Fruit fly (Drosophila melanogaster) whole organism, embryonic: Measurements from ENCODE around the gene CG11698.

ENCODE experiments used
- Adf1 ChIP-seq: fragments of 200-800 bp; sonication (Bioruptor generic); IDR thresholded peaks from 2 replicates; pipeline ENCODE4 v1.3.6; 2022; ENCODE audit warnings: missing biosample characterization, missing genetic modification characterization
- Antp ChIP-seq: fragments of 200-800 bp; sonication (Bioruptor generic); optimal IDR thresholded peaks from 3 replicates; lab custom pipeline; 2016; ENCODE audit warnings: missing biosample characterization, missing genetic modification characterization
- Asciz ChIP-seq: fragments of 200-800 bp; sonication (Bioruptor generic); optimal IDR thresholded peaks from 2 replicates; lab custom pipeline; 2017; ENCODE audit warnings: missing biosample characterization, mild to moderate bottlenecking, missing genetic modification characterization, missing genetic modification reagents
- C15 ChIP-seq: fragments of 200-800 bp; sonication (Bioruptor generic); IDR thresholded peaks from 3 replicates; pipeline ENCODE4 v1.3.6; 2022; ENCODE audit warnings: missing biosample characterization, missing genetic modification characterization
- CG12659 ChIP-seq: fragments of 200-800 bp; sonication (Bioruptor generic); optimal IDR thresholded peaks from 3 replicates; lab custom pipeline; 2017; ENCODE audit warnings: mild to moderate bottlenecking, missing biosample characterization, missing genetic modification reagents, missing genetic modification characterization
- CG13894 ChIP-seq: fragments of 200-800 bp; sonication (Bioruptor generic); optimal IDR thresholded peaks from 3 replicates; lab custom pipeline; 2018; ENCODE audit warnings: missing biosample characterization, mild to moderate bottlenecking, missing genetic modification characterization, moderate library complexity
- CG16779 ChIP-seq: fragments of 200-800 bp; sonication (Bioruptor generic); IDR thresholded peaks from 2 replicates; pipeline ENCODE4 v1.3.6; 2022; ENCODE audit warnings: missing biosample characterization, missing genetic modification characterization
- CG18764 ChIP-seq: fragments of 200-800 bp; sonication (Bioruptor generic); optimal IDR thresholded peaks from 3 replicates; lab custom pipeline; 2016; ENCODE audit warnings: missing biosample characterization, missing genetic modification characterization
- CG2120 ChIP-seq: fragments of 200-800 bp; sonication (Bioruptor generic); optimal IDR thresholded peaks from 3 replicates; lab custom pipeline; 2016; ENCODE audit warnings: missing biosample characterization, missing genetic modification characterization
- CG2889 ChIP-seq: fragments of 200-800 bp; sonication (Bioruptor generic); IDR thresholded peaks from 3 replicates; pipeline ENCODE4 v1.3.6; 2022; ENCODE audit warnings: missing biosample characterization, missing genetic modification characterization
- CG30403 ChIP-seq: fragments of 200-800 bp; sonication (Bioruptor generic); optimal IDR thresholded peaks from 3 replicates; lab custom pipeline; 2016; ENCODE audit warnings: missing biosample characterization, missing genetic modification characterization
- CG3407 ChIP-seq: fragments of 200-800 bp; sonication (Bioruptor generic); optimal IDR thresholded peaks from 2 replicates; lab custom pipeline; 2018; ENCODE audit warnings: missing biosample characterization, mild to moderate bottlenecking, missing genetic modification characterization
- CG34224 ChIP-seq: fragments of 200-800 bp; sonication (Bioruptor generic); IDR thresholded peaks from 3 replicates; pipeline ENCODE4 v1.3.6; 2022; ENCODE audit warnings: missing biosample characterization, missing genetic modification characterization; ENCODE audit not compliant: partially characterized antibody
- CG34376 ChIP-seq: fragments of 200-800 bp; sonication (Bioruptor generic); optimal IDR thresholded peaks from 2 replicates; lab custom pipeline; 2018; ENCODE audit warnings: missing biosample characterization, mild to moderate bottlenecking, missing genetic modification characterization
- CG3726 ChIP-seq: fragments of 200-800 bp; sonication (Bioruptor generic); IDR thresholded peaks from 3 replicates; pipeline ENCODE4, ENCODE4 v1.3.6; 2022; ENCODE audit warnings: missing biosample characterization, missing genetic modification characterization
- CG4282 ChIP-seq: fragments of 200-800 bp; sonication (Bioruptor generic); optimal IDR thresholded peaks from 2 replicates; lab custom pipeline; 2016; ENCODE audit warnings: missing biosample characterization, missing genetic modification characterization
- CG5953 ChIP-seq: fragments of 200-800 bp; sonication (Bioruptor generic); IDR thresholded peaks from 2 replicates; pipeline ENCODE4 v1.3.6; 2022; ENCODE audit warnings: missing biosample characterization, missing genetic modification characterization
- CG6765 ChIP-seq: fragments of 200-800 bp; sonication (Bioruptor generic); optimal IDR thresholded peaks from 3 replicates; lab custom pipeline; 2017; ENCODE audit warnings: missing biosample characterization, mild to moderate bottlenecking, missing genetic modification characterization
- CG6791 ChIP-seq: fragments of 200-800 bp; sonication (Bioruptor generic); IDR thresholded peaks from 3 replicates; pipeline ENCODE4 v1.3.6; 2022; ENCODE audit warnings: missing biosample characterization, missing genetic modification characterization; ENCODE audit not compliant: partially characterized antibody
- CG6813 ChIP-seq: fragments of 200-800 bp; sonication (Bioruptor generic); optimal IDR thresholded peaks from 2 replicates; lab custom pipeline; 2017; ENCODE audit warnings: missing biosample characterization, missing genetic modification characterization, mild to moderate bottlenecking, moderate library complexity, missing genetic modification reagents
- CG7963 ChIP-seq: fragments of 200-800 bp; sonication (Bioruptor generic); IDR thresholded peaks from 3 replicates; pipeline ENCODE4 v1.3.6; 2022; ENCODE audit warnings: missing biosample characterization, missing genetic modification characterization; ENCODE audit not compliant: partially characterized antibody
- CG8290 ChIP-seq, 3 experiments: fragments of 200-800 bp; sonication (Bioruptor generic); optimal IDR thresholded peaks; 2 replicates each; lab custom pipeline; 2016 to 2019; ENCODE audit warnings: missing biosample characterization in 3 of 3, missing genetic modification characterization in 3 of 3, mild to moderate bottlenecking in 2 of 3, moderate library complexity in 1 of 3
- CG9609 ChIP-seq: fragments of 200-800 bp; sonication (Bioruptor generic); optimal IDR thresholded peaks from 3 replicates; lab custom pipeline; 2016; ENCODE audit warnings: missing biosample characterization, missing genetic modification characterization
- Chrac-16 ChIP-seq: fragments of 200-800 bp; sonication (Bioruptor generic); optimal IDR thresholded peaks from 3 replicates; lab custom pipeline; 2016; ENCODE audit warnings: missing biosample characterization, missing genetic modification characterization
- E2f2 ChIP-seq: fragments of 200-800 bp; sonication (Bioruptor generic); IDR thresholded peaks from 2 replicates; pipeline ENCODE4 v1.3.6; 2022; ENCODE audit warnings: missing biosample characterization, missing genetic modification characterization
- HHEX ChIP-seq: fragments of 200-800 bp; sonication (Bioruptor generic); optimal IDR thresholded peaks from 3 replicates; lab custom pipeline; 2017; ENCODE audit warnings: missing biosample characterization, mild to moderate bottlenecking, missing genetic modification characterization, missing genetic modification reagents
- HLH3B ChIP-seq: fragments of 200-800 bp; sonication (Bioruptor generic); IDR thresholded peaks from 2 replicates; pipeline ENCODE4 v1.3.6; 2022; ENCODE audit warnings: missing biosample characterization, missing genetic modification characterization
- HmgZ ChIP-seq: fragments of 200-800 bp; sonication (Bioruptor generic); optimal IDR thresholded peaks from 2 replicates; lab custom pipeline; 2018; ENCODE audit warnings: missing biosample characterization, mild to moderate bottlenecking, missing genetic modification characterization
- Poxn ChIP-seq: fragments of 200-800 bp; sonication (Bioruptor generic); IDR thresholded peaks from 2 replicates; pipeline ENCODE4 v1.3.6; 2022; ENCODE audit warnings: missing biosample characterization, missing genetic modification characterization
- bab2 ChIP-seq: fragments of 200-800 bp; sonication (Bioruptor generic); optimal IDR thresholded peaks from 2 replicates; lab custom pipeline; 2016; ENCODE audit warnings: missing biosample characterization, missing genetic modification characterization
- chn ChIP-seq: fragments of 200-800 bp; sonication (Bioruptor generic); optimal IDR thresholded peaks from 2 replicates; lab custom pipeline; 2016; ENCODE audit warnings: missing biosample characterization, missing genetic modification characterization
- dmrt99B ChIP-seq: fragments of 200-800 bp; sonication (Bioruptor generic); optimal IDR thresholded peaks from 2 replicates; lab custom pipeline; 2018; ENCODE audit warnings: missing biosample characterization, mild to moderate bottlenecking, missing genetic modification characterization, moderate library complexity
- esg ChIP-seq: fragments of 200-800 bp; sonication (Bioruptor generic); conservative IDR thresholded peaks from 2 replicates; pipeline ENCODE4 v1.3.6; 2022; ENCODE audit warnings: missing biosample characterization, missing genetic modification characterization
- gcm ChIP-seq: fragments of 200-800 bp; sonication (Bioruptor generic); optimal IDR thresholded peaks from 2 replicates; lab custom pipeline; 2019; ENCODE audit warnings: missing biosample characterization, mild to moderate bottlenecking, missing genetic modification characterization, moderate library complexity
- gem ChIP-seq: fragments of 200-800 bp; sonication (Bioruptor generic); optimal IDR thresholded peaks from 2 replicates; lab custom pipeline; 2019; ENCODE audit warnings: missing biosample characterization, mild to moderate bottlenecking, missing genetic modification characterization, moderate library complexity
- grn ChIP-seq: fragments of 200-800 bp; sonication (Bioruptor generic); optimal IDR thresholded peaks from 3 replicates; lab custom pipeline; 2017; ENCODE audit warnings: missing biosample characterization, missing genetic modification characterization
- gt ChIP-seq: fragments of 200-800 bp; sonication (Bioruptor generic); IDR thresholded peaks from 2 replicates; pipeline ENCODE4 v1.3.6; 2022; ENCODE audit warnings: missing biosample characterization, missing genetic modification characterization
- hb ChIP-seq: fragments of 200-800 bp; sonication (Bioruptor generic); IDR thresholded peaks from 3 replicates; pipeline ENCODE4 v1.3.6; 2022; ENCODE audit warnings: missing biosample characterization, missing genetic modification characterization; ENCODE audit not compliant: partially characterized antibody
- knrl ChIP-seq: fragments of 200-800 bp; sonication (Bioruptor generic); IDR thresholded peaks from 3 replicates; pipeline ENCODE4 v1.3.6; 2022; ENCODE audit warnings: missing biosample characterization, missing genetic modification characterization; ENCODE audit not compliant: partially characterized antibody
- lab ChIP-seq: fragments of 200-800 bp; sonication (Bioruptor generic); optimal IDR thresholded peaks from 3 replicates; lab custom pipeline; 2017; ENCODE audit warnings: missing biosample characterization, missing genetic modification characterization, mild to moderate bottlenecking, moderate library complexity, missing genetic modification reagents
- lola ChIP-seq, 3 experiments: fragments of >200 bp in 2 of 3; fragments of 200-800 bp in 1 of 3; sonication (Bioruptor generic) in 1 of 3; optimal IDR thresholded peaks; 2 replicates each; lab custom pipeline; 2017 to 2019; ENCODE audit warnings: missing biosample characterization in 3 of 3, missing genetic modification characterization in 3 of 3, mild to moderate bottlenecking in 1 of 3, moderate library complexity in 1 of 3
- lov ChIP-seq, 2 experiments: fragments of 200-800 bp in 1 of 2; fragments of >200 bp in 1 of 2; sonication (Bioruptor generic) in 1 of 2; IDR thresholded peaks in 1 of 2; optimal IDR thresholded peaks in 1 of 2; 2 replicates in 1 of 2; 3 replicates in 1 of 2; pipeline versions ENCODE4 v1.3.6 to Lab custom; 2017 to 2022; ENCODE audit warnings: missing biosample characterization in 1 of 2, missing genetic modification characterization in 1 of 2
- psq ChIP-seq: fragments of 200-800 bp; sonication (Bioruptor generic); optimal IDR thresholded peaks from 2 replicates; lab custom pipeline; 2017; ENCODE audit warnings: missing biosample characterization, missing genetic modification characterization
- ranshi ChIP-seq: fragments of 200-800 bp; sonication (Bioruptor generic); IDR thresholded peaks from 2 replicates; pipeline ENCODE4 v1.3.6; 2022; ENCODE audit warnings: missing biosample characterization, missing genetic modification characterization
- stwl ChIP-seq: fragments of 200-800 bp; sonication (Bioruptor generic); optimal IDR thresholded peaks from 3 replicates; lab custom pipeline; 2018; ENCODE audit warnings: missing biosample characterization, mild to moderate bottlenecking, missing genetic modification characterization, moderate library complexity
- tgo ChIP-seq: fragments of 200-800 bp; sonication (Bioruptor generic); IDR thresholded peaks from 3 replicates; pipeline ENCODE4 v1.3.6; 2022; ENCODE audit warnings: missing biosample characterization, missing genetic modification characterization
- tup ChIP-seq: fragments of 200-800 bp; sonication (Bioruptor generic); optimal IDR thresholded peaks from 2 replicates; lab custom pipeline; 2016; ENCODE audit warnings: missing biosample characterization, mild to moderate bottlenecking, missing genetic modification characterization, moderate library complexity
- wek ChIP-seq: fragments of 200-800 bp; sonication (Bioruptor generic); optimal IDR thresholded peaks from 3 replicates; lab custom pipeline; 2018; ENCODE audit warnings: missing biosample characterization, mild to moderate bottlenecking, missing genetic modification characterization, moderate library complexity
- wor ChIP-seq: fragments of 200-800 bp; sonication (Bioruptor generic); IDR thresholded peaks from 2 replicates; pipeline ENCODE4 v1.3.6; 2022; ENCODE audit warnings: missing biosample characterization, missing genetic modification characterization
- zen ChIP-seq: fragments of 200-800 bp; sonication (Bioruptor generic); optimal IDR thresholded peaks from 3 replicates; lab custom pipeline; 2018; ENCODE audit warnings: missing biosample characterization, mild to moderate bottlenecking, missing genetic modification characterization, moderate library complexity

Gene CG11698

dm6 chr3R:8269740-8270139 is 42.2 kb upstream of the CG11698 start, which contains the start of gene CG9630 (continued):
- TF ChIP-seq lab (GFP tag; lab: Kevin White, UChicago): no peak
- no peak for TF ChIP-seq Chrac-16 (GFP tag; lab: Kevin White, UChicago)
- TF ChIP-seq CG2120 (GFP tag; lab: Kevin White, UChicago): no peak
- no peak for TF ChIP-seq tgo (GFP tag; lab: Robert Waterston, UW)
- TF ChIP-seq CG8290 (GFP tag; optimal IDR thresholded peaks at IDR 0.05; lab: Kevin White, UChicago): no peak
- TF ChIP-seq CG8290 (tag; optimal IDR thresholded peaks at IDR 0.05; lab: Kevin White, UChicago): no peak
- TF ChIP-seq Adf1: 0 out of 2 replicates have a peak, but pooled peaks have one; percentile 16
- TF ChIP-seq lov (optimal IDR thresholded peaks at IDR 0.05; lab: Kevin White, UChicago): no peak
- TF ChIP-seq lov (GFP tag; IDR thresholded peaks at IDR 0.05; lab: Robert Waterston, UW): no peak
- TF ChIP-seq gt (GFP tag; lab: Robert Waterston, UW): no peak
- TF ChIP-seq lola (GFP tag; optimal IDR thresholded peaks at IDR 0.05; lab: Kevin White, UChicago): no peak
- TF ChIP-seq Asciz (GFP tag; lab: Kevin White, UChicago): no peak
- TF ChIP-seq CG34376: no peak
- TF ChIP-seq HLH3B (GFP tag; lab: Robert Waterston, UW): no peak
- TF ChIP-seq psq (GFP tag; lab: Kevin White, UChicago): no peak
- no peak for TF ChIP-seq HHEX
- TF ChIP-seq Poxn: no peak
- TF ChIP-seq wek (GFP tag; lab: Kevin White, UChicago): no peak
- no peak for TF ChIP-seq C15 (GFP tag; lab: Robert Waterston, UW)
- TF ChIP-seq CG6765 (GFP tag; lab: Kevin White, UChicago): no peak
- TF ChIP-seq CG4282 (GFP tag; lab: Kevin White, UChicago): no peak
- no peak for TF ChIP-seq Antp
- no peak for TF ChIP-seq CG30403 (GFP tag; lab: Kevin White, UChicago)
- no peak for TF ChIP-seq CG6813
- no peak for TF ChIP-seq CG16779 (GFP tag; lab: Robert Waterston, UW)
- TF ChIP-seq CG6791 (GFP tag; lab: Robert Waterston, UW): peak; percentile 68; the same call in 2 of the 3 replicates
- no peak for TF ChIP-seq wor (GFP tag; lab: Robert Waterston, UW)
- no peak for TF ChIP-seq CG3726 (GFP tag; lab: Robert Waterston, UW)
- no peak for TF ChIP-seq dmrt99B (tag; lab: Kevin White, UChicago)
- TF ChIP-seq bab2 (GFP tag; lab: Kevin White, UChicago): no peak
- TF ChIP-seq esg (GFP tag; lab: Robert Waterston, UW): no peak
- no peak for TF ChIP-seq chn (GFP tag; lab: Kevin White, UChicago)
- TF ChIP-seq gcm (GFP tag; lab: Kevin White, UChicago): no peak
- peak; percentile 100 for TF ChIP-seq E2f2
- peak; percentile 80 for TF ChIP-seq CG34224 (GFP tag; lab: Robert Waterston, UW)
- TF ChIP-seq zen (tag; lab: Kevin White, UChicago): peak; percentile 18
- no peak for TF ChIP-seq stwl
- no peak for TF ChIP-seq CG5953 (GFP tag; lab: Robert Waterston, UW)
- TF ChIP-seq knrl: 0 out of 3 replicates have a peak, but pooled peaks have one; percentile 44
- no peak for TF ChIP-seq ranshi (GFP tag; lab: Robert Waterston, UW)
- no peak for TF ChIP-seq CG13894 (tag; lab: Kevin White, UChicago)
- no peak for TF ChIP-seq CG9609 (GFP tag; lab: Kevin White, UChicago)
- no peak for TF ChIP-seq CG2889 (GFP tag; lab: Robert Waterston, UW)
- TF ChIP-seq HmgZ (tag; lab: Kevin White, UChicago): peak; percentile 73
- TF ChIP-seq CG7963 (GFP tag; lab: Robert Waterston, UW): no peak
- TF ChIP-seq grn (GFP tag; lab: Kevin White, UChicago): no peak
- TF ChIP-seq CG18764: no peak
- no peak for TF ChIP-seq tup (GFP tag; lab: Kevin White, UChicago)
- no peak for TF ChIP-seq CG3407 (GFP tag; lab: Kevin White, UChicago)
- TF ChIP-seq gem (tag; lab: Kevin White, UChicago): no peak
- TF ChIP-seq hb (GFP tag; lab: Robert Waterston, UW): no peak
- TF ChIP-seq CG12659: peak; percentile 12
